Fruit fly (Drosophila melanogaster): ENCODE measurements around the gene CG8260.

The CG8260 gene

DNA sequence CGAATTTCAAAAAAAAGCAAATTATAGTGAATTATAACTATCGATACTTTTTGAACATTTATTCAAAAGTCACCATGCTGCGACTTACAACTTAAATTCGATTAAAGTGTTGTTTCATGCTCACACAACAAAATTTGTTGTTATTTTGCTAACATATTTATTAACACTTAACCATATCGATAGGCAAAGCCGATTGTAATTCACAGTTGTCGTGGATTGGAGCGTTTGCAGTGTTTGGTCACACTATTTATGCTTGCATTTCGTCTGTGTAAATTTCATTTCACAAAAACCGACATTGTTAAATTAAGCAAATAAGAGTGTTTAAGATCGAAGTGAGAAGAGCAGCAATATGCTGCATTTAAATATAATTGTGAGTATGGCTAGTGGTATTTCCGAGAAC, 43.7 kb upstream of the CG8260 start, which contains the start of gene HUWE1 (continued):
- peak; percentile 84 for TF ChIP-seq amos (GFP tag; IDR thresholded peaks at IDR 0.05; ENCODE audit: partially characterized antibody)
- no peak for TF ChIP-seq CG11456 (GFP tag; IDR thresholded peaks at IDR 0.05)
- peak; percentile 94 for TF ChIP-seq CG10267 (tag; optimal IDR thresholded peaks at IDR 0.05)
- no peak for TF ChIP-seq CG3407 (GFP tag; optimal IDR thresholded peaks at IDR 0.05)
- no peak for TF ChIP-seq CTCF (GFP tag; optimal IDR thresholded peaks at IDR 0.05)
- peak; percentile 54 for TF ChIP-seq CG30020 (tag; optimal IDR thresholded peaks at IDR 0.05)
- no peak for TF ChIP-seq Bdp1 (GFP tag; optimal IDR thresholded peaks at IDR 0.05)
- TF ChIP-seq CG14050 (GFP tag; IDR thresholded peaks at IDR 0.05): no peak
- TF ChIP-seq ssp (GFP tag; IDR thresholded peaks at IDR 0.05): 0 out of 2 replicates have a peak, but pooled peaks have one; percentile 18
- TF ChIP-seq ci (GFP tag; IDR thresholded peaks at IDR 0.05): no peak
- TF ChIP-seq CG11696 (GFP tag; IDR thresholded peaks at IDR 0.05): no peak
- TF ChIP-seq CG12769 (tag; optimal IDR thresholded peaks at IDR 0.05): no peak
- TF ChIP-seq vnd (GFP tag; IDR thresholded peaks at IDR 0.05; ENCODE audit: partially characterized antibody): peak; percentile 67
- no peak for TF ChIP-seq Hand (GFP tag; optimal IDR thresholded peaks at IDR 0.05)
- TF ChIP-seq crp (GFP tag; optimal IDR thresholded peaks at IDR 0.05): peak in 1 of 2 experiments; percentile 29
- TF ChIP-seq HmgZ (tag; optimal IDR thresholded peaks at IDR 0.05): peak; percentile 63
- TF ChIP-seq CG10462 (GFP tag; optimal IDR thresholded peaks at IDR 0.05): no peak
- TF ChIP-seq Dad (GFP tag; optimal IDR thresholded peaks at IDR 0.05): no peak
- TF ChIP-seq usp (GFP tag; optimal IDR thresholded peaks at IDR 0.05): no peak
- TF ChIP-seq CG15514 (GFP tag; optimal IDR thresholded peaks at IDR 0.05): peak; percentile 70
- no peak for TF ChIP-seq CG4820 (GFP tag; optimal IDR thresholded peaks at IDR 0.05)
- no peak for TF ChIP-seq sens-2 (GFP tag; IDR thresholded peaks at IDR 0.05)
- no peak for TF ChIP-seq Oaz (GFP tag; IDR thresholded peaks at IDR 0.05)
- TF ChIP-seq CG17361 (GFP tag; IDR thresholded peaks at IDR 0.05): no peak
- peak; percentile 82 for TF ChIP-seq MESR4 (GFP tag; optimal IDR thresholded peaks at IDR 0.05)
- no peak for TF ChIP-seq Gsc (GFP tag; IDR thresholded peaks at IDR 0.05)
- TF ChIP-seq zfh1 (GFP tag; IDR thresholded peaks at IDR 0.05): no peak
- no peak for TF ChIP-seq chif (GFP tag; optimal IDR thresholded peaks at IDR 0.05)
- TF ChIP-seq ap (GFP tag; IDR thresholded peaks at IDR 0.05): no peak
- TF ChIP-seq CG4424 (GFP tag; optimal IDR thresholded peaks at IDR 0.05): no peak
- TF ChIP-seq scrt (GFP tag; optimal IDR thresholded peaks at IDR 0.05): no peak
- TF ChIP-seq Deaf1 (tag; optimal IDR thresholded peaks at IDR 0.05): no peak
- no peak for TF ChIP-seq ken (GFP tag; IDR thresholded peaks at IDR 0.05)
- TF ChIP-seq Poxn (GFP tag; IDR thresholded peaks at IDR 0.05): no peak
- no peak for TF ChIP-seq ems (GFP tag; optimal IDR thresholded peaks at IDR 0.05)
- TF ChIP-seq sug (tag; optimal IDR thresholded peaks at IDR 0.05): no peak
- TF ChIP-seq mirr (GFP tag; optimal IDR thresholded peaks at IDR 0.05): no peak
- TF ChIP-seq CG12744 (GFP tag; optimal IDR thresholded peaks at IDR 0.05): no peak
- TF ChIP-seq bowl (GFP tag; IDR thresholded peaks at IDR 0.05): no peak
- TF ChIP-seq run (tag; optimal IDR thresholded peaks at IDR 0.05): no peak
- no peak for TF ChIP-seq CG11093 (GFP tag; IDR thresholded peaks at IDR 0.05)
- TF ChIP-seq esg (GFP tag; conservative IDR thresholded peaks at IDR 0.05): no peak
- peak; percentile 62 for TF ChIP-seq CG4617 (GFP tag; optimal IDR thresholded peaks at IDR 0.05; ENCODE audit: borderline replicate concordance)
- TF ChIP-seq CG34224 (GFP tag; IDR thresholded peaks at IDR 0.05; ENCODE audit: partially characterized antibody): peak; percentile 85
- TF ChIP-seq HLHmδ (GFP tag; optimal IDR thresholded peaks at IDR 0.05): no peak
- peak; percentile 79 for TF ChIP-seq Bgb (GFP tag; IDR thresholded peaks at IDR 0.05; ENCODE audit: partially characterized antibody)
- no peak for TF ChIP-seq crol (GFP tag; IDR thresholded peaks at IDR 0.05)
- no peak for TF ChIP-seq CG8290 (GFP tag; optimal IDR thresholded peaks at IDR 0.05)
- TF ChIP-seq CG8290 (tag; optimal IDR thresholded peaks at IDR 0.05): no peak
- TF ChIP-seq Hmr (GFP tag; optimal IDR thresholded peaks at IDR 0.05): no peak
- peak; percentile 73 for TF ChIP-seq CG12659 (GFP tag; optimal IDR thresholded peaks at IDR 0.05)
- no peak for TF ChIP-seq lola (GFP tag; optimal IDR thresholded peaks at IDR 0.05)
